Fruit fly (Drosophila melanogaster): ENCODE results near the gene CG10184.

DNA sequence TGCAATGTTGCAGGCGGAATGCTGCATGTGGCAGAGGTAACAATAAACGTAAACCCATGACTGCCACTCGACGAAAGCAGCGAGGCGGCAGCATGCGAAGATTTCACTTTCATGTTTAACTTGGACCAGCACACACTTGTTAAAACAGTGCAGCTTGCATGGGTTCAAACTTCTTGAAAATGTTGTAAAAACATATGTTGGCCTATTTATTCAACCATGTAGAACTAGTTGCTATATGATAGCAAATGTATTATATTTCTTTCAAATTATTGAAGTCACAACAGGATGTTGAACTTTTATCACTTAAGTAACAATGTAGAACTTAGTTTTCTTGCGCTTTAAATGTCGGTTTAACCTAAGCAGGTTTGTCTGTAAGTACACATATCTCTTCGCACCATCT, 37.5 kb upstream of the CG10184 start:
- TF ChIP-seq pan (optimal IDR thresholded peaks at IDR 0.05) (no peak), pan (GFP tag; optimal IDR thresholded peaks at IDR 0.05 in 1 of 2, IDR thresholded peaks at IDR 0.05 in 1 of 2) (no peak), CG11696 (GFP tag; IDR thresholded peaks at IDR 0.05) (no peak), CG3838 (GFP tag; optimal IDR thresholded peaks at IDR 0.05) (no peak)
